Worm (Caenorhabditis elegans): ENCODE results near the gene cutl-2.

- no peak for TF ChIP-seq K11D2.4 (GFP tag; IDR thresholded peaks at IDR 0.05)
- TF ChIP-seq akir-1 (GFP tag; optimal IDR thresholded peaks at IDR 0.05) = no peak
- peak; percentile 48 for TF ChIP-seq unc-62 (GFP tag; optimal IDR thresholded peaks at IDR 0.05)
- peak; percentile 56 for TF ChIP-seq pha-4 (tag; optimal IDR thresholded peaks at IDR 0.05)
- TF ChIP-seq ztf-26 (tag; optimal IDR thresholded peaks at IDR 0.05) = no peak
- no peak for TF ChIP-seq tbx-9 (tag; optimal IDR thresholded peaks at IDR 0.05; ENCODE audit: borderline replicate concordance)
- TF ChIP-seq K12H6.12 (tag; optimal IDR thresholded peaks at IDR 0.05) = no peak
- no peak for TF ChIP-seq B0035.1 (tag; optimal IDR thresholded peaks at IDR 0.05)
- no peak for TF ChIP-seq madf-8 (GFP tag; conservative IDR thresholded peaks at IDR 0.05)
- TF ChIP-seq dpl-1 (GFP tag; optimal IDR thresholded peaks at IDR 0.05) = no peak
- TF ChIP-seq ets-4 (GFP tag; optimal IDR thresholded peaks at IDR 0.05) = peak; percentile 42
- no peak for TF ChIP-seq ceh-40 (GFP tag; IDR thresholded peaks at IDR 0.05)
Observed at ce11 chrII:9738820-9739219, 14.3 kb upstream of the cutl-2 start.

Measured in whole organism, young adult.